Worm (Caenorhabditis elegans) whole organism, midembryonic: Measurements from ENCODE around the gene W05H9.4.

Experiments
- T22C8.4 ChIP-seq: fragments of 200-800 bp; sonication (Bioruptor generic); IDR thresholded peaks from 2 replicates; pipeline ENCODE4 v1.3.6; 2022; ENCODE audit warnings: missing genetic modification characterization, missing compliant biosample characterization
- cog-1 ChIP-seq: sonication (generic microtip); optimal IDR thresholded peaks from 2 replicates; lab custom pipeline; 2016; ENCODE audit warnings: missing genetic modification characterization, missing compliant biosample characterization
- flt-1 ChIP-seq: fragments of 200-800 bp; sonication (Bioruptor generic); IDR thresholded peaks from 2 replicates; pipeline ENCODE4 v1.3.6; 2022; ENCODE audit warnings: missing genetic modification characterization, missing compliant biosample characterization
- klf-2 ChIP-seq: fragments of 200-800 bp; sonication (Bioruptor generic); conservative IDR thresholded peaks from 2 replicates; pipeline ENCODE4 v1.3.6; 2022; ENCODE audit warnings: missing genetic modification reagents, missing genetic modification characterization, missing compliant biosample characterization
- med-1 ChIP-seq: sonication (generic microtip); optimal IDR thresholded peaks from 2 replicates; lab custom pipeline; 2017; ENCODE audit warnings: missing genetic modification characterization, mild to moderate bottlenecking, missing compliant biosample characterization, antibody characterized with exemption, missing genetic modification reagents; ENCODE audit not compliant: insufficient read depth
- ref-1 ChIP-seq: fragments of 200-800 bp; sonication (Bioruptor generic); conservative IDR thresholded peaks from 2 replicates; pipeline ENCODE4 v1.3.6; 2022; ENCODE audit warnings: missing genetic modification reagents, missing genetic modification characterization, missing compliant biosample characterization
- tab-1 ChIP-seq: fragments of 200-800 bp; sonication (Bioruptor generic); IDR thresholded peaks from 2 replicates; pipeline ENCODE4 v1.3.6; 2022; ENCODE audit warnings: missing genetic modification characterization, missing compliant biosample characterization
- ztf-23 ChIP-seq: fragments of 200-800 bp; sonication (Bioruptor generic); IDR thresholded peaks from 2 replicates; pipeline ENCODE4 v1.3.6; 2022; ENCODE audit warnings: missing genetic modification reagents, missing genetic modification characterization, missing compliant biosample characterization
- ztf-29 ChIP-seq: fragments of 200-800 bp; sonication (Bioruptor generic); IDR thresholded peaks from 2 replicates; pipeline ENCODE4 v1.3.6; 2022; ENCODE audit warnings: missing genetic modification reagents, missing genetic modification characterization, missing compliant biosample characterization

W05H9.4 gene

ce11 chrX:6266739-6267138 lies 3.3 kb downstream of the W05H9.4 start, which contains the start of gene W05H9.2:
TSS of gene W05H9.2 (plus strand) at chrX:6267039.
- TF ChIP-seq ref-1 (GFP tag; lab: Robert Waterston, UW), result no peak
- no peak for TF ChIP-seq T22C8.4 (GFP tag; lab: Robert Waterston, UW)
- no peak for TF ChIP-seq ztf-29 (GFP tag; lab: Robert Waterston, UW)
- TF ChIP-seq klf-2 (GFP tag; lab: Robert Waterston, UW), result no peak
- no peak for TF ChIP-seq flt-1 (GFP tag; lab: Robert Waterston, UW)
- no peak for TF ChIP-seq tab-1
- no peak for TF ChIP-seq cog-1 (tag; lab: Kevin White, UChicago)
- TF ChIP-seq med-1 (GFP tag; lab: Kevin White, UChicago), result no peak
- TF ChIP-seq ztf-23 (GFP tag; lab: Robert Waterston, UW), result no peak

- TF ChIP-seq klf-2 (GFP tag; lab: Robert Waterston, UW) (no peak), flt-1 (GFP tag; lab: Robert Waterston, UW) (no peak)
Observed at ce11 chrX:6271718-6272117, 8.3 kb downstream of the W05H9.4 start, which contains the start of gene lro-1. TSS of gene lro-1 (plus strand) at chrX:6272089.

- TF ChIP-seq med-1 (GFP tag; lab: Kevin White, UChicago) (no peak), klf-2 (GFP tag; lab: Robert Waterston, UW) (no peak), flt-1 (GFP tag; lab: Robert Waterston, UW) (no peak), ztf-23 (GFP tag; lab: Robert Waterston, UW) (no peak), T22C8.4 (GFP tag; lab: Robert Waterston, UW) (no peak), ref-1 (GFP tag; lab: Robert Waterston, UW) (no peak), tab-1 (no peak), ztf-29 (GFP tag; lab: Robert Waterston, UW) (no peak), cog-1 (tag; lab: Kevin White, UChicago) (no peak)
Observed at ce11 chrX:6273772-6274171, 10.3 kb downstream of the W05H9.4 start.

ce11 chrX:6274270-6274669 lies 10.8 kb downstream of the W05H9.4 start:
- TF ChIP-seq ztf-29 (GFP tag; lab: Robert Waterston, UW), result no peak
- no peak for TF ChIP-seq tab-1
- TF ChIP-seq klf-2 (GFP tag; lab: Robert Waterston, UW), result no peak
- TF ChIP-seq flt-1 (GFP tag; lab: Robert Waterston, UW), result no peak
- TF ChIP-seq cog-1 (tag; lab: Kevin White, UChicago), result no peak
- TF ChIP-seq ref-1 (GFP tag; lab: Robert Waterston, UW), result no peak
- TF ChIP-seq T22C8.4 (GFP tag; lab: Robert Waterston, UW), result no peak
- no peak for TF ChIP-seq med-1 (GFP tag; lab: Kevin White, UChicago)
- no peak for TF ChIP-seq ztf-23 (GFP tag; lab: Robert Waterston, UW)

- no peak for TF ChIP-seq ztf-23 (GFP tag; lab: Robert Waterston, UW)
- TF ChIP-seq tab-1, result no peak
- no peak for TF ChIP-seq klf-2 (GFP tag; lab: Robert Waterston, UW)
- no peak for TF ChIP-seq T22C8.4 (GFP tag; lab: Robert Waterston, UW)
- no peak for TF ChIP-seq cog-1 (tag; lab: Kevin White, UChicago)
- no peak for TF ChIP-seq ztf-29 (GFP tag; lab: Robert Waterston, UW)
- TF ChIP-seq flt-1 (GFP tag; lab: Robert Waterston, UW), result no peak
- no peak for TF ChIP-seq med-1 (GFP tag; lab: Kevin White, UChicago)
- TF ChIP-seq ref-1 (GFP tag; lab: Robert Waterston, UW), result no peak
Observed at ce11 chrX:6275343-6275742, 11.9 kb downstream of the W05H9.4 start.

ce11 chrX:6276701-6277100 lies 13.3 kb downstream of the W05H9.4 start:
- TF ChIP-seq ztf-23 (GFP tag; lab: Robert Waterston, UW) (no peak), tab-1 (no peak), med-1 (GFP tag; lab: Kevin White, UChicago) (no peak), klf-2 (GFP tag; lab: Robert Waterston, UW) (no peak), flt-1 (GFP tag; lab: Robert Waterston, UW) (no peak), ref-1 (GFP tag; lab: Robert Waterston, UW) (no peak), T22C8.4 (GFP tag; lab: Robert Waterston, UW) (no peak)

- TF ChIP-seq ztf-29 (GFP tag; lab: Robert Waterston, UW) (no peak), ref-1 (GFP tag; lab: Robert Waterston, UW) (no peak), tab-1 (no peak), flt-1 (GFP tag; lab: Robert Waterston, UW) (no peak), ztf-23 (GFP tag; lab: Robert Waterston, UW) (no peak)
Observed at ce11 chrX:6277252-6277651, 13.8 kb downstream of the W05H9.4 start.

- TF ChIP-seq klf-2 (GFP tag; lab: Robert Waterston, UW), result no peak
- no peak for TF ChIP-seq med-1 (GFP tag; lab: Kevin White, UChicago)
Observed at ce11 chrX:6278296-6278695, 14.8 kb downstream of the W05H9.4 start.

ce11 chrX:6279625-6280024 lies 16.2 kb downstream of the W05H9.4 start, which contains the start of gene col-166:
TSS of gene col-166 (plus strand) at chrX:6280016.
- TF ChIP-seq ztf-23 (GFP tag; lab: Robert Waterston, UW) (no peak), klf-2 (GFP tag; lab: Robert Waterston, UW) (no peak), T22C8.4 (GFP tag; lab: Robert Waterston, UW) (no peak), ref-1 (GFP tag; lab: Robert Waterston, UW) (no peak), tab-1 (no peak), ztf-29 (GFP tag; lab: Robert Waterston, UW) (no peak), cog-1 (tag; lab: Kevin White, UChicago) (no peak), flt-1 (GFP tag; lab: Robert Waterston, UW) (no peak), med-1 (GFP tag; lab: Kevin White, UChicago) (no peak)

- TF ChIP-seq klf-2 (GFP tag; lab: Robert Waterston, UW) (no peak), T22C8.4 (GFP tag; lab: Robert Waterston, UW) (no peak), ztf-29 (GFP tag; lab: Robert Waterston, UW) (no peak), ztf-23 (GFP tag; lab: Robert Waterston, UW) (no peak)
Observed at ce11 chrX:6280998-6281397, 17.6 kb downstream of the W05H9.4 start.
